Fruit fly (Drosophila melanogaster) S2 (cell line): ENCODE measurements around the gene Mgat3.

Experiments
- CG8478 ChIP-seq: fragments of >200 bp; optimal IDR thresholded peaks from 2 replicates; lab custom pipeline; 2018
- CTCF ChIP-seq, 2 experiments: fragments of >200 bp; optimal IDR thresholded peaks; 2 replicates each; lab custom pipeline; 2018

dm6 chr2L:13195822-13196221 is 13.4 kb upstream of the Mgat3 start:
- TF ChIP-seq CG8478 (lab: Kevin White, UChicago) (no peak), CTCF (optimal IDR thresholded peaks at IDR 0.05; lab: Kevin White, UChicago) (no peak)
